Worm (Caenorhabditis elegans): ENCODE measurements around the gene rla-2.
A peak's percentile ranks its signal among the peaks of the same experiment; 100 is the strongest.

The rla-2 gene

DNA sequence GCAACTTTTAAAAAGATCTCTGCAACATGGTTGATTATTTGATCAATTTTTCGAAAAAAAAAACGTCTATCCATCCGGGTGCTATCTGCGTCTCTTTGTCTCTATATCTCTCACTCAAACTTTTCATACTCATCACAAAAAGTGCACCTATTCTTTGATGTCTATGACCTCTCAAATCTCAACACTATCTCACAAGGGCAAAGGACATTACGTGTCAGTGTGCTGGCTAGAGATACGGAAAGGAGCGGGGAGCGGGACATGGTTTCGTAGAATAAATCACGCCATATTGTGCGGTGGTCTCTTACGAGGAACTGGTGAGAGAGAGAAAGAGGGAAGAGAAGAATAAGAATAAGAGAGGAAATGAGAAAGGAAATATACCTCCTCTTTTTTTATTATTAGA, 47.7 kb downstream of the rla-2 start (continued):
- peak; percentile 29 for TF ChIP-seq ZK185.1 (tag; optimal IDR thresholded peaks at IDR 0.05; ENCODE audit: poor library complexity, severe bottlenecking)
- TF ChIP-seq Y53G8AR.9 (GFP tag; conservative IDR thresholded peaks at IDR 0.05) = peak; percentile 60; the same call in 1 of the 2 replicates
- TF ChIP-seq T07F8.4 (tag; optimal IDR thresholded peaks at IDR 0.05) = no peak
- TF ChIP-seq Y56A3A.18 (GFP tag; IDR thresholded peaks at IDR 0.05) = peak; percentile 52; the same call in 1 of the 2 replicates
- TF ChIP-seq dox-1 (GFP tag; IDR thresholded peaks at IDR 0.05) = peak; percentile 50; the same call in 1 of the 2 replicates
- no peak for TF ChIP-seq lsy-27 (tag; optimal IDR thresholded peaks at IDR 0.05; ENCODE audit: borderline replicate concordance, insufficient read depth)
- peak; percentile 44; the same call in 1 of the 2 replicates for TF ChIP-seq lin-26 (GFP tag; IDR thresholded peaks at IDR 0.05)
- no peak for TF ChIP-seq sdz-38 (tag; optimal IDR thresholded peaks at IDR 0.05)
- peak in 1 of 3 experiments; percentile 31 for TF ChIP-seq lin-35 (GFP tag; optimal IDR thresholded peaks at IDR 0.05)

ce11 chrIV:13319886-13320650, 50.0 kb downstream of the rla-2 start:
- TF ChIP-seq snpc-1.3 (tag; optimal IDR thresholded peaks at IDR 0.05; ENCODE audit: insufficient read depth) (no peak), K12H6.12 (tag; optimal IDR thresholded peaks at IDR 0.05) (no peak), snpc-4 (GFP tag; optimal IDR thresholded peaks at IDR 0.05) (no peak), snpc-4 (tag; optimal IDR thresholded peaks at IDR 0.05) (no peak), cebp-2 (GFP tag; IDR thresholded peaks at IDR 0.05) (peak; percentile 49; the same call in 1 of the 2 replicates), lin-40 (tag; optimal IDR thresholded peaks at IDR 0.05) (no peak), ztf-18 (tag; optimal IDR thresholded peaks at IDR 0.05) (no peak), ceh-91 (GFP tag; IDR thresholded peaks at IDR 0.05) (no peak), ceh-40 (GFP tag; IDR thresholded peaks at IDR 0.05) (no peak), ceh-27 (GFP tag; optimal IDR thresholded peaks at IDR 0.05) (no peak), ets-4 (GFP tag; optimal IDR thresholded peaks at IDR 0.05) (no peak), dox-1 (GFP tag; IDR thresholded peaks at IDR 0.05) (0 out of 2 replicates have a peak, but pooled peaks have one; percentile 8), attf-3 (GFP tag; conservative IDR thresholded peaks at IDR 0.05) (no peak), xnd-1 (tag; optimal IDR thresholded peaks at IDR 0.05) (no peak)

All from whole organism, young adult.